Worm (Caenorhabditis elegans) whole organism, L3 larva: Measurements from ENCODE around the gene pak-1.

Experiments used
- ama-1 ChIP-seq: fragments of 150-350 bp; optimal IDR thresholded peaks from 2 replicates; lab custom pipeline; 2018
- ceh-82 ChIP-seq: fragments of 150-350 bp; optimal IDR thresholded peaks from 2 replicates; lab custom pipeline; 2014; ENCODE audit warnings: missing biosample characterization, missing genetic modification characterization
- elt-1 ChIP-seq: fragments of 150-350 bp; optimal IDR thresholded peaks from 2 replicates; lab custom pipeline; 2014; ENCODE audit warnings: missing biosample characterization, missing genetic modification characterization
- mdl-1 ChIP-seq: fragments of 150-350 bp; optimal IDR thresholded peaks from 2 replicates; lab custom pipeline; 2014; ENCODE audit warnings: missing biosample characterization, missing genetic modification characterization
- nhr-25 ChIP-seq: sonication (generic microtip); optimal IDR thresholded peaks from 2 replicates; lab custom pipeline; 2017; ENCODE audit warnings: missing biosample characterization, missing genetic modification characterization
- pha-4 ChIP-seq: fragments of 150-350 bp; optimal IDR thresholded peaks from 2 replicates; lab custom pipeline; 2014; ENCODE audit warnings: missing biosample characterization, missing genetic modification reagents, missing genetic modification characterization
- skn-1 ChIP-seq: fragments of 150-350 bp; optimal IDR thresholded peaks from 2 replicates; lab custom pipeline; 2014; ENCODE audit warnings: missing biosample characterization, missing genetic modification characterization

ce11 chrX:6003853-6004252 is 44.6 kb downstream of the pak-1 start, which contains the start of gene sups-1:
- TF ChIP-seq ceh-82 (tag; lab: Kevin White, UChicago) (no peak), skn-1 (tag; lab: Kevin White, UChicago) (no peak), ama-1 (lab: Kevin White, UChicago) (no peak), mdl-1 (tag; lab: Kevin White, UChicago) (no peak), elt-1 (tag; lab: Kevin White, UChicago) (no peak), nhr-25 (tag; lab: Kevin White, UChicago) (no peak), pha-4 (tag; lab: Kevin White, UChicago) (no peak)
